Fruit fly (Drosophila melanogaster): Measurements from ENCODE around the gene Graf.

Graf gene

DNA sequence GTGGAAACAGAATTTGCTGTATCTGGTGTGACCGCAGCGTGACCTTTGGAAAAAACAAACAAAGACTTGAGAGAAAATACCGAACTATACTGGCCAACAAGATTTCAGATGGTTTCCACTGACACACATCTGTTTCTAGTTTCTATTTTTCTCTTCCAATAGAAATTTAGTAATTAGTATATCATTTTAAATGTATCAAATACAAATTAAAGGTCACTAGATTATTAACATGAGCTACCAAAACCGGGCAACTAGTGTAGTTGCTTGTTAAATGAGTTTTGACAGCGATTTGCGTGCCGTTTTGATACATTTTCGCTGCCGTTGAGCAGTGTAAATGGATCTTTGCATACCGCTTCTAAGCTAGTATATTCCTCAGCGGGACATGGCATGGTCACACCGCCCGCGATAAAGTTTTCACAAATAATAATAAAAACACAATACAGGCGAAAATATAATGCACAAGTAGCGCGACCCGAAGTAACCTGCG lies 56.8 kb downstream of the Graf start, which contains the start of the genes Pis and Hap40 (continued):
- TF ChIP-seq nom (GFP tag; optimal IDR thresholded peaks at IDR 0.05): no peak
- peak; percentile 55 for TF ChIP-seq CG12942 (GFP tag; optimal IDR thresholded peaks at IDR 0.05)
- TF ChIP-seq CG14710 (tag; optimal IDR thresholded peaks at IDR 0.05): peak; percentile 87
- TF ChIP-seq Scr (GFP tag; IDR thresholded peaks at IDR 0.05; ENCODE audit: partially characterized antibody): no peak
- no peak for TF ChIP-seq Kr (GFP tag; optimal IDR thresholded peaks at IDR 0.05)
- TF ChIP-seq CG2678 (tag; optimal IDR thresholded peaks at IDR 0.05): peak; percentile 80
- peak; percentile 78 for TF ChIP-seq Lhr (GFP tag; optimal IDR thresholded peaks at IDR 0.05)
- TF ChIP-seq CG5180 (GFP tag; optimal IDR thresholded peaks at IDR 0.05): no peak
- TF ChIP-seq Abd-B (GFP tag; optimal IDR thresholded peaks at IDR 0.05): peak; percentile 89
- TF ChIP-seq CG10431 (GFP tag; optimal IDR thresholded peaks at IDR 0.05): peak; percentile 23
- TF ChIP-seq CG2116 (GFP tag; optimal IDR thresholded peaks at IDR 0.05): peak; percentile 49
- peak; percentile 37 for TF ChIP-seq CG1233 (GFP tag; optimal IDR thresholded peaks at IDR 0.05)
- no peak for TF ChIP-seq Doc2 (GFP tag; IDR thresholded peaks at IDR 0.05)
- peak; percentile 91 for TF ChIP-seq sens (GFP tag)
- peak; percentile 77 for TF ChIP-seq CG15696 (tag; optimal IDR thresholded peaks at IDR 0.05)
- peak; percentile 72 for TF ChIP-seq unpg (GFP tag; optimal IDR thresholded peaks at IDR 0.05)
- no peak for TF ChIP-seq nau (GFP tag; optimal IDR thresholded peaks at IDR 0.05)
- no peak for TF ChIP-seq TFAM (GFP tag; optimal IDR thresholded peaks at IDR 0.05)
- TF ChIP-seq CG2199 (GFP tag; IDR thresholded peaks at IDR 0.05): 0 out of 3 replicates have a peak, but pooled peaks have one; percentile 29
- peak; percentile 81 for TF ChIP-seq CG2120 (GFP tag; optimal IDR thresholded peaks at IDR 0.05)
- TF ChIP-seq slou (GFP tag; optimal IDR thresholded peaks at IDR 0.05): peak; percentile 25
- peak; percentile 45 for TF ChIP-seq Dip3 (GFP tag; optimal IDR thresholded peaks at IDR 0.05)
- TF ChIP-seq Xbp1 (GFP tag; optimal IDR thresholded peaks at IDR 0.05): peak; percentile 74
- peak; percentile 27 for TF ChIP-seq CG10462 (GFP tag; optimal IDR thresholded peaks at IDR 0.05)
- peak; percentile 67 for TF ChIP-seq Meics (GFP tag; optimal IDR thresholded peaks at IDR 0.05)
- TF ChIP-seq CG12744 (GFP tag; optimal IDR thresholded peaks at IDR 0.05): peak; percentile 6
- no peak for TF ChIP-seq CG4707 (GFP tag; optimal IDR thresholded peaks at IDR 0.05)
- peak; percentile 49 for TF ChIP-seq pum (GFP tag; optimal IDR thresholded peaks at IDR 0.05)
- TF ChIP-seq CG2889 (GFP tag; IDR thresholded peaks at IDR 0.05): peak; percentile 73; the same call in 2 of the 3 replicates
- TF ChIP-seq Hr78 (GFP tag; optimal IDR thresholded peaks at IDR 0.05): peak in 1 of 2 experiments; percentile 38
- no peak for TF ChIP-seq Lpt (GFP tag; optimal IDR thresholded peaks at IDR 0.05)
- TF ChIP-seq CG16815 (GFP tag; optimal IDR thresholded peaks at IDR 0.05): peak; percentile 72
- peak; percentile 33 for TF ChIP-seq kni (GFP tag; optimal IDR thresholded peaks at IDR 0.05)
- peak; percentile 55 for TF ChIP-seq jumu (GFP tag; optimal IDR thresholded peaks at IDR 0.05)
- peak; percentile 50 for TF ChIP-seq Camta (GFP tag; optimal IDR thresholded peaks at IDR 0.05)
- TF ChIP-seq CG34422 (GFP tag; IDR thresholded peaks at IDR 0.05): peak; percentile 61; the same call in 2 of the 3 replicates
- no peak for TF ChIP-seq CG17568 (GFP tag; optimal IDR thresholded peaks at IDR 0.05)
- TF ChIP-seq CG9727 (GFP tag; optimal IDR thresholded peaks at IDR 0.05): peak; percentile 67
- TF ChIP-seq Nf-YB (GFP tag; optimal IDR thresholded peaks at IDR 0.05): peak; percentile 29
- peak; percentile 22 for TF ChIP-seq caup (GFP tag; optimal IDR thresholded peaks at IDR 0.05; ENCODE audit: severe bottlenecking)
- TF ChIP-seq Nf-YA (GFP tag; IDR thresholded peaks at IDR 0.05): no peak
- peak; percentile 88 for TF ChIP-seq hkb (optimal IDR thresholded peaks at IDR 0.05)
- TF ChIP-seq hkb (GFP tag; IDR thresholded peaks at IDR 0.05): no peak
- TF ChIP-seq CG3995 (GFP tag; optimal IDR thresholded peaks at IDR 0.05): peak; percentile 69
- peak; percentile 40 for TF ChIP-seq CG8944 (GFP tag; optimal IDR thresholded peaks at IDR 0.05)
- TF ChIP-seq stwl (tag; optimal IDR thresholded peaks at IDR 0.05): peak; percentile 35
- TF ChIP-seq CG16813 (GFP tag; IDR thresholded peaks at IDR 0.05; ENCODE audit: partially characterized antibody): no peak
- TF ChIP-seq CG15514 (GFP tag; optimal IDR thresholded peaks at IDR 0.05): peak; percentile 47
- no peak for TF ChIP-seq toy (GFP tag; IDR thresholded peaks at IDR 0.05)
- peak; percentile 60 for TF ChIP-seq CG12104 (GFP tag; optimal IDR thresholded peaks at IDR 0.05)
